Fruit fly (Drosophila melanogaster) whole organism, embryonic: ENCODE results near the gene retm.
A peak's percentile ranks its signal among the peaks of the same experiment; 100 is the strongest.

Experiments used
- Aef1 ChIP-seq: fragments of 200-800 bp; sonication (Bioruptor generic); IDR thresholded peaks from 3 replicates; pipeline ENCODE4 v1.3.6; 2022; ENCODE audit warnings: missing biosample characterization, missing genetic modification characterization
- BtbVII ChIP-seq: fragments of 200-800 bp; sonication (Bioruptor generic); optimal IDR thresholded peaks from 3 replicates; lab custom pipeline; 2017; ENCODE audit warnings: missing biosample characterization, mild to moderate bottlenecking, missing genetic modification characterization
- CG10565 ChIP-seq: fragments of 200-800 bp; sonication (Bioruptor generic); optimal IDR thresholded peaks from 3 replicates; lab custom pipeline; 2016; ENCODE audit warnings: missing biosample characterization, mild to moderate bottlenecking, missing genetic modification characterization
- CG13296 ChIP-seq: fragments of 200-800 bp; sonication (Bioruptor generic); optimal IDR thresholded peaks from 3 replicates; lab custom pipeline; 2018; ENCODE audit warnings: missing biosample characterization, mild to moderate bottlenecking, missing genetic modification characterization
- CG13775 ChIP-seq: fragments of 200-800 bp; sonication (Bioruptor generic); optimal IDR thresholded peaks from 3 replicates; lab custom pipeline; 2017; ENCODE audit warnings: missing biosample characterization, mild to moderate bottlenecking, missing genetic modification characterization
- CG15514 ChIP-seq: fragments of 200-800 bp; sonication (Bioruptor generic); optimal IDR thresholded peaks from 3 replicates; lab custom pipeline; 2017; ENCODE audit warnings: missing biosample characterization, missing genetic modification characterization, mild to moderate bottlenecking, moderate library complexity, missing genetic modification reagents
- CG17829 ChIP-seq: fragments of 200-800 bp; optimal IDR thresholded peaks from 2 replicates; lab custom pipeline; 2019; ENCODE audit warnings: missing biosample characterization, mild to moderate bottlenecking, missing genetic modification characterization, moderate library complexity
- CG1792 ChIP-seq: fragments of 200-800 bp; sonication (Bioruptor generic); optimal IDR thresholded peaks from 2 replicates; lab custom pipeline; 2016; ENCODE audit warnings: missing biosample characterization, missing genetic modification characterization
- CG33213 ChIP-seq: fragments of 200-800 bp; sonication (Bioruptor generic); optimal IDR thresholded peaks from 3 replicates; lab custom pipeline; 2016; ENCODE audit warnings: missing biosample characterization, missing genetic modification characterization
- CG7271 ChIP-seq: fragments of 200-800 bp; sonication (Bioruptor generic); optimal IDR thresholded peaks from 2 replicates; lab custom pipeline; 2018; ENCODE audit warnings: missing biosample characterization, mild to moderate bottlenecking, missing genetic modification characterization, moderate library complexity
- CG7786 ChIP-seq: fragments of 200-800 bp; sonication (Bioruptor generic); optimal IDR thresholded peaks from 2 replicates; lab custom pipeline; 2016; ENCODE audit warnings: missing biosample characterization, missing genetic modification characterization
- CG9817 ChIP-seq: fragments of 200-800 bp; sonication (Bioruptor generic); optimal IDR thresholded peaks from 2 replicates; lab custom pipeline; 2018; ENCODE audit warnings: missing biosample characterization, mild to moderate bottlenecking, missing genetic modification characterization, moderate library complexity
- Dek ChIP-seq: fragments of 200-800 bp; sonication (Bioruptor generic); optimal IDR thresholded peaks from 3 replicates; lab custom pipeline; 2019; ENCODE audit warnings: missing biosample characterization, mild to moderate bottlenecking, missing genetic modification characterization, moderate library complexity
- Dfd ChIP-seq, 2 experiments: fragments of >200 bp; optimal IDR thresholded peaks; 2 replicates each; lab custom pipeline; 2017; ENCODE audit warnings: missing biosample characterization in 2 of 2, missing genetic modification characterization in 2 of 2
- Doc2 ChIP-seq: fragments of 200-800 bp; sonication (Bioruptor generic); IDR thresholded peaks from 2 replicates; pipeline ENCODE4 v1.3.6; 2022; ENCODE audit warnings: missing biosample characterization, missing genetic modification characterization
- Dp ChIP-seq: fragments of 200-800 bp; sonication (Bioruptor generic); optimal IDR thresholded peaks from 2 replicates; lab custom pipeline; 2018; ENCODE audit warnings: missing biosample characterization, mild to moderate bottlenecking, missing genetic modification characterization, moderate library complexity
- Dref ChIP-seq: fragments of 200-800 bp; sonication (Bioruptor generic); IDR thresholded peaks from 2 replicates; pipeline ENCODE4 v1.3.6; 2022; ENCODE audit warnings: missing biosample characterization, missing genetic modification characterization
- ERR ChIP-seq: fragments of 200-800 bp; sonication (Bioruptor generic); optimal IDR thresholded peaks from 2 replicates; lab custom pipeline; 2016; ENCODE audit warnings: missing biosample characterization, missing genetic modification characterization
- Ets97D ChIP-seq: fragments of 200-800 bp; sonication (Bioruptor generic); optimal IDR thresholded peaks from 3 replicates; lab custom pipeline; 2016; ENCODE audit warnings: missing biosample characterization, missing genetic modification characterization
- Fer1 ChIP-seq: fragments of 200-800 bp; sonication (Bioruptor generic); optimal IDR thresholded peaks from 2 replicates; lab custom pipeline; 2017; ENCODE audit warnings: missing biosample characterization, mild to moderate bottlenecking, missing genetic modification characterization
- GATAe ChIP-seq: fragments of 200-800 bp; sonication (Bioruptor generic); conservative IDR thresholded peaks from 2 replicates; pipeline ENCODE4 v1.3.6; 2022; ENCODE audit warnings: missing biosample characterization, missing genetic modification characterization
- Gug ChIP-seq: fragments of 200-800 bp; sonication (Bioruptor generic); IDR thresholded peaks from 4 replicates; pipeline ENCODE4 v1.3.6; 2022; ENCODE audit warnings: missing biosample characterization, missing genetic modification characterization
- HLH4C ChIP-seq: fragments of 200-800 bp; sonication (Bioruptor generic); IDR thresholded peaks from 3 replicates; pipeline ENCODE4 v1.3.6; 2022; ENCODE audit warnings: missing biosample characterization, missing genetic modification characterization; ENCODE audit not compliant: partially characterized antibody
- HLHmδ ChIP-seq: fragments of 200-800 bp; sonication (Bioruptor generic); optimal IDR thresholded peaks from 2 replicates; lab custom pipeline; 2018; ENCODE audit warnings: missing biosample characterization, mild to moderate bottlenecking, missing genetic modification characterization, moderate library complexity
- Hmx ChIP-seq: fragments of 200-800 bp; sonication (Bioruptor generic); optimal IDR thresholded peaks from 2 replicates; lab custom pipeline; 2016; ENCODE audit warnings: missing biosample characterization, missing genetic modification characterization
- Kr ChIP-seq: fragments of 200-800 bp; sonication (Bioruptor generic); optimal IDR thresholded peaks from 2 replicates; lab custom pipeline; 2017; ENCODE audit warnings: missing biosample characterization, mild to moderate bottlenecking, missing genetic modification characterization
- MESR4 ChIP-seq: fragments of 200-800 bp; sonication (Bioruptor generic); optimal IDR thresholded peaks from 2 replicates; lab custom pipeline; 2018; ENCODE audit warnings: missing biosample characterization, mild to moderate bottlenecking, missing genetic modification characterization, moderate library complexity
- Mad ChIP-seq: fragments of 200-800 bp; sonication (Bioruptor generic); optimal IDR thresholded peaks from 2 replicates; lab custom pipeline; 2016; ENCODE audit warnings: missing biosample characterization, missing genetic modification characterization
- Oli ChIP-seq: fragments of 200-800 bp; sonication (Bioruptor generic); optimal IDR thresholded peaks from 2 replicates; lab custom pipeline; 2018; ENCODE audit warnings: missing biosample characterization, mild to moderate bottlenecking, missing genetic modification characterization, moderate library complexity
- Stat92E ChIP-seq, 3 experiments: fragments of >200 bp in 2 of 3; fragments of 200-800 bp in 1 of 3; sonication (Bioruptor generic) in 1 of 3; optimal IDR thresholded peaks; 2 replicates each; lab custom pipeline; 2017 to 2019; ENCODE audit warnings: missing biosample characterization in 3 of 3, missing genetic modification characterization in 3 of 3, mild to moderate bottlenecking in 1 of 3, moderate library complexity in 1 of 3
- ac ChIP-seq: fragments of 200-800 bp; sonication (Bioruptor generic); optimal IDR thresholded peaks from 3 replicates; lab custom pipeline; 2017; ENCODE audit warnings: missing biosample characterization, mild to moderate bottlenecking, missing genetic modification characterization
- ash1 ChIP-seq: fragments of 200-800 bp; sonication (Bioruptor generic); optimal IDR thresholded peaks from 2 replicates; lab custom pipeline; 2018; ENCODE audit warnings: missing biosample characterization, mild to moderate bottlenecking, missing genetic modification characterization
- bab2 ChIP-seq: fragments of 200-800 bp; sonication (Bioruptor generic); optimal IDR thresholded peaks from 2 replicates; lab custom pipeline; 2016; ENCODE audit warnings: missing biosample characterization, missing genetic modification characterization
- cwo ChIP-seq: fragments of 200-800 bp; sonication (Bioruptor generic); optimal IDR thresholded peaks from 3 replicates; lab custom pipeline; 2017; ENCODE audit warnings: missing biosample characterization, missing genetic modification characterization, mild to moderate bottlenecking, moderate library complexity, missing genetic modification reagents
- dm ChIP-seq: fragments of 200-800 bp; sonication (Bioruptor generic); optimal IDR thresholded peaks from 3 replicates; lab custom pipeline; 2016; ENCODE audit warnings: missing biosample characterization, missing genetic modification characterization
- en ChIP-seq: fragments of 200-800 bp; sonication (Bioruptor generic); optimal IDR thresholded peaks from 2 replicates; lab custom pipeline; 2016; ENCODE audit warnings: missing biosample characterization, missing genetic modification characterization
- esg ChIP-seq: fragments of 200-800 bp; sonication (Bioruptor generic); conservative IDR thresholded peaks from 2 replicates; pipeline ENCODE4 v1.3.6; 2022; ENCODE audit warnings: missing biosample characterization, missing genetic modification characterization
- fd64A ChIP-seq: fragments of 200-800 bp; sonication (Bioruptor generic); optimal IDR thresholded peaks from 3 replicates; lab custom pipeline; 2018; ENCODE audit warnings: missing biosample characterization, mild to moderate bottlenecking, missing genetic modification characterization
- gro ChIP-seq: fragments of 200-800 bp; sonication (Bioruptor generic); optimal IDR thresholded peaks from 2 replicates; lab custom pipeline; 2016; ENCODE audit warnings: missing biosample characterization, missing genetic modification characterization
- gsb ChIP-seq: fragments of 200-800 bp; sonication (Bioruptor generic); IDR thresholded peaks from 2 replicates; pipeline ENCODE4 v1.3.6; 2022; ENCODE audit warnings: missing biosample characterization, missing genetic modification characterization
- ind ChIP-seq: fragments of 200-800 bp; sonication (Bioruptor generic); optimal IDR thresholded peaks from 3 replicates; lab custom pipeline; 2016; ENCODE audit warnings: missing biosample characterization, missing genetic modification characterization
- klu ChIP-seq: fragments of 200-800 bp; sonication (Bioruptor generic); IDR thresholded peaks from 2 replicates; pipeline ENCODE4 v1.3.6; 2022; ENCODE audit warnings: missing biosample characterization, missing genetic modification characterization
- nom ChIP-seq: fragments of 200-800 bp; sonication (Bioruptor generic); optimal IDR thresholded peaks from 2 replicates; lab custom pipeline; 2017; ENCODE audit warnings: missing biosample characterization, missing genetic modification characterization, mild to moderate bottlenecking, moderate library complexity, missing genetic modification reagents
- pfk ChIP-seq: fragments of 200-800 bp; sonication (Bioruptor generic); optimal IDR thresholded peaks from 2 replicates; lab custom pipeline; 2018; ENCODE audit warnings: missing biosample characterization, mild to moderate bottlenecking, missing genetic modification characterization, moderate library complexity
- pum ChIP-seq: fragments of 200-800 bp; sonication (Bioruptor generic); optimal IDR thresholded peaks from 2 replicates; lab custom pipeline; 2016; ENCODE audit warnings: missing biosample characterization, missing genetic modification characterization
- row ChIP-seq: fragments of 200-800 bp; sonication (Bioruptor generic); IDR thresholded peaks from 3 replicates; pipeline ENCODE4 v1.3.6; 2022; ENCODE audit warnings: missing biosample characterization, missing genetic modification characterization
- slp2 ChIP-seq: fragments of 200-800 bp; sonication (Bioruptor generic); optimal IDR thresholded peaks from 2 replicates; lab custom pipeline; 2016; ENCODE audit warnings: missing biosample characterization, missing genetic modification characterization
- sr ChIP-seq: fragments of 200-800 bp; sonication (Bioruptor generic); IDR thresholded peaks from 3 replicates; pipeline ENCODE4 v1.3.6; 2022; ENCODE audit warnings: missing biosample characterization, missing genetic modification characterization
- stwl ChIP-seq: fragments of 200-800 bp; sonication (Bioruptor generic); optimal IDR thresholded peaks from 3 replicates; lab custom pipeline; 2018; ENCODE audit warnings: missing biosample characterization, mild to moderate bottlenecking, missing genetic modification characterization, moderate library complexity
- toy ChIP-seq: fragments of 200-800 bp; sonication (Bioruptor generic); IDR thresholded peaks from 2 replicates; pipeline ENCODE4 v1.3.6; 2022; ENCODE audit warnings: missing biosample characterization, missing genetic modification characterization
- ttk ChIP-seq: fragments of 200-800 bp; sonication (Bioruptor generic); IDR thresholded peaks from 2 replicates; pipeline ENCODE4 v2.1.2; 2022; ENCODE audit warnings: missing biosample characterization, missing genetic modification characterization
- z ChIP-seq: fragments of 200-800 bp; sonication (Bioruptor generic); IDR thresholded peaks from 3 replicates; pipeline ENCODE4 v1.3.6; 2022; ENCODE audit warnings: missing biosample characterization, missing genetic modification characterization

Gene retm

DNA sequence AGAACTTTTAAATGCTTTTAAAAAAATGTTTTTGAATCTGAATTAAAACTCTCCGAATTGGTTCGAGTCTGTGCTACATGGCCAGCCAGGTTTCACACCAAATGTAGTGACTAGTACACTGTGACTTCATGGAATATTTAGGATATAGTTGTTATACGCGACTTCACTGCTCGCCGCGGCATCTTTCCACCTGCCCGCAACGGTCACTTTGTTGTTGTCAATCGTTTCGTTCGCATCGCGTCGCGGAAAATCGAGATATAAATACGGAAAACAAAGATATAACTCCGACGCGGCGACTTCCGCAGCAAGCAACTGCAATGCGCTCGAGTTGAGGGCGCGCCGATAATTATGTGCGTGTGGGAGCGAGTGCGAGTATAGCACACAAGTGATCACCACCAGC is 42.7 kb upstream of the retm start, which contains the start of gene CG31637 (continued):
- TF ChIP-seq stwl (tag; lab: Kevin White, UChicago): peak; percentile 57
- TF ChIP-seq z (GFP tag; lab: Robert Waterston, UW): no peak
- peak; percentile 71 for TF ChIP-seq CG33213
- TF ChIP-seq toy: no peak
- TF ChIP-seq pfk (GFP tag; lab: Kevin White, UChicago): no peak
- no peak for TF ChIP-seq Dfd (GFP tag; optimal IDR thresholded peaks at IDR 0.05; lab: Kevin White, UChicago)
- TF ChIP-seq pum (GFP tag; lab: Kevin White, UChicago): no peak
- no peak for TF ChIP-seq Oli (tag; lab: Kevin White, UChicago)
- no peak for TF ChIP-seq dm
- TF ChIP-seq Gug: no peak
- TF ChIP-seq Stat92E (GFP tag; optimal IDR thresholded peaks at IDR 0.05; lab: Kevin White, UChicago): no peak
- TF ChIP-seq Fer1 (GFP tag; lab: Kevin White, UChicago): peak; percentile 53
- TF ChIP-seq Dref: peak; percentile 44
- TF ChIP-seq slp2: no peak
- TF ChIP-seq ash1: no peak
- peak; percentile 64 for TF ChIP-seq Dp (GFP tag; lab: Kevin White, UChicago)
- no peak for TF ChIP-seq Hmx
- TF ChIP-seq MESR4 (GFP tag; lab: Kevin White, UChicago): peak; percentile 81
- TF ChIP-seq klu: no peak
- TF ChIP-seq CG13296 (GFP tag; lab: Kevin White, UChicago): peak; percentile 14
- TF ChIP-seq cwo (GFP tag; lab: Kevin White, UChicago): no peak
- no peak for TF ChIP-seq HLH4C (GFP tag; lab: Robert Waterston, UW)
- TF ChIP-seq CG7786: peak; percentile 9
- no peak; the same call in 1 of the 2 replicates for TF ChIP-seq ttk (GFP tag; lab: Robert Waterston, UW)
- peak; percentile 19 for TF ChIP-seq Mad (GFP tag; lab: Kevin White, UChicago)
- no peak for TF ChIP-seq ERR (GFP tag; lab: Kevin White, UChicago)
- peak; percentile 48; the same call in 2 of the 3 replicates for TF ChIP-seq row
- TF ChIP-seq nom (GFP tag; lab: Kevin White, UChicago): peak; percentile 54
- peak; percentile 17 for TF ChIP-seq CG9817 (tag; lab: Kevin White, UChicago)
- TF ChIP-seq CG7271 (tag; lab: Kevin White, UChicago): no peak
- no peak for TF ChIP-seq bab2
- TF ChIP-seq en (GFP tag; lab: Kevin White, UChicago): no peak
- no peak for TF ChIP-seq Aef1 (GFP tag; lab: Robert Waterston, UW)
- no peak for TF ChIP-seq GATAe
- TF ChIP-seq CG1792 (GFP tag; lab: Kevin White, UChicago): no peak
- TF ChIP-seq ac (GFP tag; lab: Kevin White, UChicago): peak; percentile 16
- no peak for TF ChIP-seq sr (GFP tag; lab: Robert Waterston, UW)
- no peak for TF ChIP-seq ind (GFP tag; lab: Kevin White, UChicago)
- TF ChIP-seq CG13775 (GFP tag; lab: Kevin White, UChicago): no peak
- TF ChIP-seq CG15514: peak; percentile 71
- TF ChIP-seq Kr: no peak
- TF ChIP-seq Ets97D (GFP tag; lab: Kevin White, UChicago): peak; percentile 81
- peak; percentile 40 for TF ChIP-seq Dek (tag; lab: Kevin White, UChicago)
- TF ChIP-seq gsb (GFP tag; lab: Robert Waterston, UW): no peak
- TF ChIP-seq gro (GFP tag; lab: Kevin White, UChicago): peak; percentile 63
- no peak for TF ChIP-seq Doc2 (GFP tag; lab: Robert Waterston, UW)
- no peak for TF ChIP-seq fd64A
- TF ChIP-seq HLHmδ: peak; percentile 39
- no peak for TF ChIP-seq CG10565 (GFP tag; lab: Kevin White, UChicago)
- TF ChIP-seq CG17829 (tag; lab: Kevin White, UChicago): peak; percentile 74
- no peak for TF ChIP-seq BtbVII
- no peak for TF ChIP-seq esg
